Fruit fly (Drosophila melanogaster) S2 (cell line): ENCODE results near the gene brk.

Source experiments
- CG8478 ChIP-seq: fragments of >200 bp; optimal IDR thresholded peaks from 2 replicates; lab custom pipeline; 2018
- CTCF ChIP-seq, 2 experiments: fragments of >200 bp; optimal IDR thresholded peaks; 2 replicates each; lab custom pipeline; 2018

DNA sequence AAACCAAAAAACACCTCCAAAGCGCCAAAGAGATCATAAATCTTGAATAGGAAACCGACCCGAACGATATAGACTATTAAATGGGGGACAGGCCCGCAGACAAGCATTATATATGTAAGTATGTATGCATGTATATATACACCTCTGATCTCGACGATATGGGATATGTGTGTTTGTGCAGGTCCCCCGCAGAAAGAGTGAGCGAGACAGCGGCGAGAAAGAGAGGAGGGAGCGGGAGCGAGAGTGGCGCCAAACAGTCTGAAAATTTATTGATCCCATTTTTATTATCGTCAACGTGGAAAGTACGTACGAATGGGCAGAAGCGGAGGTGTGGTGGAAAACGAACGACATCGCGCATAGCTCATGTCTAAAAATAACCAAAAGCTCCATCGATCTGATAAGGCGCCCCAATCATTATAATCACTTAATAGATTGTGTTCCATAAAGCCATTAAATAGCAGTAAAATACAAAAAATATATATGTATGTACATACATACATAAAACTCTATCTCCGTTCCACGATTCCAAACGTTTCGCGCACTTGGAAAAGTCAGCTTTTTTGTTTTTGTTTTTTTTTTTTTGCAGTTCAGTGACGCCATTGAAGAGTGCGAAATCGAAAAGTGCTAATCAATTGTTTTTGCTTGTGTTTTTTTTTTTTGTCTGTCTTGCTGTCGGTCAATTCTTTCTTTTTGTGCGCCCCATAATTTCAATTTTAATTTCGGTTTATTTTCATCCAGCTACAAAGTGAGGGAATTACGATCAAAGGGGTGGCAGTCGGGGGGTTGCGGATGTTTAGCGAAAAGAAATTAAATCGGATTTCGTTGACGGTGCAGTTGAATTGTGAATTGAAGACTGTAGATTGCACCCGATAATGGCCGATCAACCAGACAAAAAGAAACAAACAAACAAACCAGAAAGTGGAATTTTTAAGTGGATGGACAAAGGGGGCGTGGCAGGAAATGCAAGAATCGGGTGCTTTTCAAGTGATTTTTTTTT lies 9.8 kb downstream of the brk start:
- no peak for TF ChIP-seq CG8478 (lab: Kevin White, UChicago)
- TF ChIP-seq CTCF (optimal IDR thresholded peaks at IDR 0.05; lab: Kevin White, UChicago) = no peak
